Worm (Caenorhabditis elegans): ENCODE data around the gene C09G5.14.

DNA sequence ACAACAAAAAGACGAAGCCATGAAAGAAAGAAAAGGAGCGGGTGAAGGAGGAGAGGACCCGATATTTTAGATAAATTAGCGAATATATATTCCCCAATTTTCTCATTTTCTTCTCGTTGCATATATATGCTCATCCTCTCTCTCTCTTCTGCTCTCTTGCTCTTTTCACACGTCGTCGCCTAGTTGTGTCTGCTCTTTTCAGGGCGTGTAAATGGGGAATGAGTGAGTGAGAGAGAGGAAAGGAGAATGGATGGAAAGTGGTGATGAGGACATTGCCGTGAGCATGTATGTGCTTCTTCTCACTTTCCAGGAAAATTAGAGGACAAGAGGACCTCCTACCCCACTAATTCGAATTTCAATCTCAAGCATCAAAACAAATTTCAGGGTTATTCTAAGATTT lies 32.5 kb upstream of the C09G5.14 start:
- no peak for TF ChIP-seq unc-62 (GFP tag; optimal IDR thresholded peaks at IDR 0.05)
- TF ChIP-seq dox-1 (GFP tag; IDR thresholded peaks at IDR 0.05), result no peak
- TF ChIP-seq rcor-1 (GFP tag; IDR thresholded peaks at IDR 0.05), result no peak
- TF ChIP-seq B0261.1 (tag; optimal IDR thresholded peaks at IDR 0.05), result no peak
- no peak for TF ChIP-seq hlh-12 (tag; optimal IDR thresholded peaks at IDR 0.05)
- no peak for TF ChIP-seq C17E4.6 (GFP tag; IDR thresholded peaks at IDR 0.05)
- no peak for TF ChIP-seq ama-1 (optimal IDR thresholded peaks at IDR 0.05)
- TF ChIP-seq ama-1 (GFP tag; optimal IDR thresholded peaks at IDR 0.05), result no peak
- no peak for TF ChIP-seq snpc-4 (GFP tag; optimal IDR thresholded peaks at IDR 0.05)
- TF ChIP-seq snpc-4 (tag; optimal IDR thresholded peaks at IDR 0.05), result no peak
- no peak for TF ChIP-seq rec-8 (tag; optimal IDR thresholded peaks at IDR 0.05)
- TF ChIP-seq egl-44 (GFP tag; IDR thresholded peaks at IDR 0.05), result no peak

All from whole organism, young adult.